Fruit fly (Drosophila melanogaster) whole organism, embryonic: ENCODE measurements around the gene RpS9.

Source experiments
- Adf1 ChIP-seq: fragments of 200-800 bp; sonication (Bioruptor generic); IDR thresholded peaks from 2 replicates; pipeline ENCODE4 v1.3.6; 2022; ENCODE audit warnings: missing biosample characterization, missing genetic modification characterization
- CG10366 ChIP-seq: fragments of 200-800 bp; sonication (Bioruptor generic); IDR thresholded peaks from 2 replicates; pipeline ENCODE4 v1.3.6; 2022; ENCODE audit warnings: missing biosample characterization, missing genetic modification characterization
- CG11560 ChIP-seq: fragments of 200-800 bp; sonication (Bioruptor generic); IDR thresholded peaks from 3 replicates; pipeline ENCODE4 v1.3.6; 2022; ENCODE audit warnings: missing biosample characterization, missing genetic modification characterization
- CG11723 ChIP-seq: fragments of 200-800 bp; sonication (Bioruptor generic); optimal IDR thresholded peaks from 2 replicates; lab custom pipeline; 2017; ENCODE audit warnings: missing biosample characterization, mild to moderate bottlenecking, missing genetic modification characterization
- CG12299 ChIP-seq: fragments of 200-800 bp; sonication (Bioruptor generic); optimal IDR thresholded peaks from 2 replicates; lab custom pipeline; 2018; ENCODE audit warnings: missing biosample characterization, mild to moderate bottlenecking, missing genetic modification characterization
- CG12391 ChIP-seq: fragments of 200-800 bp; sonication (Bioruptor generic); optimal IDR thresholded peaks from 3 replicates; lab custom pipeline; 2018; ENCODE audit warnings: missing biosample characterization, mild to moderate bottlenecking, missing genetic modification characterization, moderate library complexity
- CG13123 ChIP-seq: fragments of 200-800 bp; sonication (Bioruptor generic); optimal IDR thresholded peaks from 2 replicates; lab custom pipeline; 2016; ENCODE audit warnings: missing biosample characterization, missing genetic modification characterization
- CG13894 ChIP-seq: fragments of 200-800 bp; sonication (Bioruptor generic); optimal IDR thresholded peaks from 3 replicates; lab custom pipeline; 2018; ENCODE audit warnings: missing biosample characterization, mild to moderate bottlenecking, missing genetic modification characterization, moderate library complexity
- CG1529 ChIP-seq: fragments of 200-800 bp; sonication (Bioruptor generic); optimal IDR thresholded peaks from 3 replicates; lab custom pipeline; 2018; ENCODE audit warnings: missing biosample characterization, missing genetic modification characterization
- CG18262 ChIP-seq: fragments of 200-800 bp; optimal IDR thresholded peaks from 3 replicates; lab custom pipeline; 2019; ENCODE audit warnings: missing biosample characterization, mild to moderate bottlenecking, missing genetic modification characterization, moderate library complexity
- CG18476 ChIP-seq: fragments of 200-800 bp; sonication (Bioruptor generic); optimal IDR thresholded peaks from 2 replicates; lab custom pipeline; 2016; ENCODE audit warnings: missing biosample characterization, mild to moderate bottlenecking, missing genetic modification characterization
- CG30403 ChIP-seq: fragments of 200-800 bp; sonication (Bioruptor generic); optimal IDR thresholded peaks from 3 replicates; lab custom pipeline; 2016; ENCODE audit warnings: missing biosample characterization, missing genetic modification characterization
- CG31365 ChIP-seq: fragments of 200-800 bp; sonication (Bioruptor generic); optimal IDR thresholded peaks from 2 replicates; lab custom pipeline; 2018; ENCODE audit warnings: missing biosample characterization, mild to moderate bottlenecking, missing genetic modification characterization
- CG8089 ChIP-seq: fragments of 200-800 bp; sonication (Bioruptor generic); optimal IDR thresholded peaks from 3 replicates; lab custom pipeline; 2016; ENCODE audit warnings: missing biosample characterization, missing genetic modification characterization
- CG9437 ChIP-seq: fragments of 200-800 bp; sonication (Bioruptor generic); optimal IDR thresholded peaks from 2 replicates; lab custom pipeline; 2018; ENCODE audit warnings: missing biosample characterization, mild to moderate bottlenecking, missing genetic modification characterization
- CG9727 ChIP-seq: fragments of 200-800 bp; sonication (Bioruptor generic); optimal IDR thresholded peaks from 3 replicates; lab custom pipeline; 2017; ENCODE audit warnings: missing biosample characterization, mild to moderate bottlenecking, missing genetic modification characterization
- Camta ChIP-seq: fragments of 200-800 bp; sonication (Bioruptor generic); optimal IDR thresholded peaks from 2 replicates; lab custom pipeline; 2016; ENCODE audit warnings: missing biosample characterization, missing genetic modification characterization
- CoRest ChIP-seq: fragments of 200-800 bp; sonication (Bioruptor generic); optimal IDR thresholded peaks from 3 replicates; lab custom pipeline; 2018; ENCODE audit warnings: missing biosample characterization, mild to moderate bottlenecking, missing genetic modification characterization, moderate library complexity
- D19A ChIP-seq: fragments of 200-800 bp; optimal IDR thresholded peaks from 3 replicates; lab custom pipeline; 2019; ENCODE audit warnings: missing biosample characterization, mild to moderate bottlenecking, missing genetic modification characterization, moderate library complexity
- D19B ChIP-seq: fragments of 200-800 bp; sonication (Bioruptor generic); optimal IDR thresholded peaks from 2 replicates; lab custom pipeline; 2017; ENCODE audit warnings: missing biosample characterization, mild to moderate bottlenecking, missing genetic modification characterization
- Dip2 ChIP-seq: fragments of 200-800 bp; sonication (Bioruptor generic); IDR thresholded peaks from 2 replicates; pipeline ENCODE4 v1.3.6; 2022; ENCODE audit warnings: missing biosample characterization, missing genetic modification characterization
- Dip3 ChIP-seq: fragments of 200-800 bp; sonication (Bioruptor generic); optimal IDR thresholded peaks from 3 replicates; lab custom pipeline; 2016; ENCODE audit warnings: missing biosample characterization, missing genetic modification characterization
- Dll ChIP-seq: fragments of 200-800 bp; sonication (Bioruptor generic); IDR thresholded peaks from 4 replicates; pipeline ENCODE4 v1.3.6; 2022; ENCODE audit warnings: missing biosample characterization, missing genetic modification characterization; ENCODE audit not compliant: partially characterized antibody
- HHEX ChIP-seq: fragments of 200-800 bp; sonication (Bioruptor generic); optimal IDR thresholded peaks from 3 replicates; lab custom pipeline; 2017; ENCODE audit warnings: missing biosample characterization, mild to moderate bottlenecking, missing genetic modification characterization, missing genetic modification reagents
- Hmr ChIP-seq: fragments of 200-800 bp; sonication (Bioruptor generic); optimal IDR thresholded peaks from 3 replicates; lab custom pipeline; 2017; ENCODE audit warnings: mild to moderate bottlenecking, missing biosample characterization, missing genetic modification reagents, missing genetic modification characterization
- MESR4 ChIP-seq: fragments of 200-800 bp; sonication (Bioruptor generic); optimal IDR thresholded peaks from 2 replicates; lab custom pipeline; 2018; ENCODE audit warnings: missing biosample characterization, mild to moderate bottlenecking, missing genetic modification characterization, moderate library complexity
- Sin3A ChIP-seq: fragments of >200 bp; optimal IDR thresholded peaks from 2 replicates; lab custom pipeline; 2018
- Sox100B ChIP-seq: fragments of 200-800 bp; sonication (Bioruptor generic); optimal IDR thresholded peaks from 3 replicates; lab custom pipeline; 2018; ENCODE audit warnings: missing biosample characterization, mild to moderate bottlenecking, missing genetic modification characterization
- Sox102F ChIP-seq: fragments of 200-800 bp; sonication (Bioruptor generic); optimal IDR thresholded peaks from 2 replicates; lab custom pipeline; 2018; ENCODE audit warnings: missing biosample characterization, mild to moderate bottlenecking, missing genetic modification characterization, moderate library complexity
- ac ChIP-seq: fragments of 200-800 bp; sonication (Bioruptor generic); optimal IDR thresholded peaks from 3 replicates; lab custom pipeline; 2017; ENCODE audit warnings: missing biosample characterization, mild to moderate bottlenecking, missing genetic modification characterization
- bbx ChIP-seq: fragments of 200-800 bp; sonication (Bioruptor generic); IDR thresholded peaks from 2 replicates; pipeline ENCODE4 v1.3.6; 2022; ENCODE audit warnings: missing biosample characterization, missing genetic modification characterization; ENCODE audit not compliant: partially characterized antibody
- chinmo ChIP-seq: fragments of 200-800 bp; sonication (Bioruptor generic); IDR thresholded peaks from 4 replicates; pipeline ENCODE4 v1.3.6; 2022; ENCODE audit warnings: missing biosample characterization, missing genetic modification characterization; ENCODE audit not compliant: partially characterized antibody
- crp ChIP-seq, 2 experiments: fragments of 200-800 bp; sonication (Bioruptor generic); optimal IDR thresholded peaks; 2 replicates in 1 of 2; 3 replicates in 1 of 2; lab custom pipeline; 2017; ENCODE audit warnings: missing biosample characterization in 2 of 2, missing genetic modification characterization in 2 of 2, mild to moderate bottlenecking in 1 of 2, moderate library complexity in 1 of 2
- cwo ChIP-seq: fragments of 200-800 bp; sonication (Bioruptor generic); optimal IDR thresholded peaks from 3 replicates; lab custom pipeline; 2017; ENCODE audit warnings: missing biosample characterization, missing genetic modification characterization, mild to moderate bottlenecking, moderate library complexity, missing genetic modification reagents
- dan ChIP-seq: fragments of 200-800 bp; sonication (Bioruptor generic); IDR thresholded peaks from 2 replicates; pipeline ENCODE4 v1.3.6; 2022; ENCODE audit warnings: missing biosample characterization, missing genetic modification characterization
- gcm2 ChIP-seq: fragments of 200-800 bp; sonication (Bioruptor generic); optimal IDR thresholded peaks from 2 replicates; lab custom pipeline; 2016; ENCODE audit warnings: missing biosample characterization, missing genetic modification characterization
- gro ChIP-seq: fragments of 200-800 bp; sonication (Bioruptor generic); optimal IDR thresholded peaks from 2 replicates; lab custom pipeline; 2016; ENCODE audit warnings: missing biosample characterization, missing genetic modification characterization
- hb ChIP-seq: fragments of 200-800 bp; sonication (Bioruptor generic); IDR thresholded peaks from 3 replicates; pipeline ENCODE4 v1.3.6; 2022; ENCODE audit warnings: missing biosample characterization, missing genetic modification characterization; ENCODE audit not compliant: partially characterized antibody
- her ChIP-seq: fragments of 200-800 bp; sonication (Bioruptor generic); optimal IDR thresholded peaks from 2 replicates; lab custom pipeline; 2016; ENCODE audit warnings: missing biosample characterization, missing genetic modification characterization
- jumu ChIP-seq: fragments of 200-800 bp; sonication (Bioruptor generic); optimal IDR thresholded peaks from 3 replicates; lab custom pipeline; 2016; ENCODE audit warnings: missing biosample characterization, missing genetic modification characterization
- mam ChIP-seq: fragments of 200-800 bp; sonication (Bioruptor generic); optimal IDR thresholded peaks from 3 replicates; lab custom pipeline; 2016; ENCODE audit warnings: missing biosample characterization, missing genetic modification characterization
- odd ChIP-seq: fragments of 200-800 bp; sonication (Bioruptor generic); optimal IDR thresholded peaks from 2 replicates; lab custom pipeline; 2017; ENCODE audit warnings: missing biosample characterization, mild to moderate bottlenecking, missing genetic modification characterization
- pb ChIP-seq: fragments of 200-800 bp; sonication (Bioruptor generic); optimal IDR thresholded peaks from 3 replicates; lab custom pipeline; 2016; ENCODE audit warnings: missing biosample characterization, missing genetic modification characterization
- pita ChIP-seq: fragments of 200-800 bp; sonication (Bioruptor generic); optimal IDR thresholded peaks from 2 replicates; lab custom pipeline; 2017; ENCODE audit warnings: missing biosample characterization, mild to moderate bottlenecking, missing genetic modification characterization
- prd ChIP-seq, 3 experiments: fragments of >200 bp in 2 of 3; fragments of 200-800 bp in 1 of 3; sonication (Bioruptor generic) in 1 of 3; optimal IDR thresholded peaks in 2 of 3; IDR thresholded peaks in 1 of 3; 2 replicates in 2 of 3; 3 replicates in 1 of 3; pipeline versions ENCODE4 v1.3.6 to Lab custom; 2017 to 2022; ENCODE audit warnings: missing biosample characterization in 1 of 3, missing genetic modification characterization in 1 of 3
- run ChIP-seq: fragments of 200-800 bp; sonication (Bioruptor generic); optimal IDR thresholded peaks from 3 replicates; lab custom pipeline; 2018; ENCODE audit warnings: missing biosample characterization, mild to moderate bottlenecking, missing genetic modification characterization
- sug ChIP-seq: fragments of 200-800 bp; optimal IDR thresholded peaks from 2 replicates; lab custom pipeline; 2019; ENCODE audit warnings: missing biosample characterization, mild to moderate bottlenecking, missing genetic modification characterization, moderate library complexity
- tgo ChIP-seq: fragments of 200-800 bp; sonication (Bioruptor generic); IDR thresholded peaks from 3 replicates; pipeline ENCODE4 v1.3.6; 2022; ENCODE audit warnings: missing biosample characterization, missing genetic modification characterization
- tin ChIP-seq: fragments of 200-800 bp; sonication (Bioruptor generic); optimal IDR thresholded peaks from 3 replicates; lab custom pipeline; 2016; ENCODE audit warnings: missing biosample characterization, missing genetic modification characterization
- tio ChIP-seq: fragments of 200-800 bp; sonication (Bioruptor generic); optimal IDR thresholded peaks from 2 replicates; lab custom pipeline; 2017; ENCODE audit warnings: missing biosample characterization, missing genetic modification characterization, inconsistent platforms
- zfh2 ChIP-seq: fragments of 200-800 bp; sonication (Bioruptor generic); optimal IDR thresholded peaks from 2 replicates; lab custom pipeline; 2016; ENCODE audit warnings: missing biosample characterization, missing genetic modification characterization

Gene RpS9

dm6 chr3L:9466595-9466994, 44.7 kb downstream of the RpS9 start (continued):
- peak; percentile 38 for TF ChIP-seq Sox102F
- TF ChIP-seq gro (GFP tag; lab: Kevin White, UChicago), result no peak
- TF ChIP-seq Sin3A (lab: Kevin White, UChicago), result no peak
- TF ChIP-seq CG31365, result no peak
- TF ChIP-seq Hmr (GFP tag; lab: Kevin White, UChicago), result peak; percentile 32
- no peak for TF ChIP-seq Camta (GFP tag; lab: Kevin White, UChicago)
- TF ChIP-seq CG13894 (tag; lab: Kevin White, UChicago), result no peak
- no peak for TF ChIP-seq tin (GFP tag; lab: Kevin White, UChicago)
- no peak for TF ChIP-seq MESR4 (GFP tag; lab: Kevin White, UChicago)
- TF ChIP-seq CG11560 (tag; lab: Robert Waterston, UW), result no peak
- TF ChIP-seq her (GFP tag; lab: Kevin White, UChicago), result no peak
- TF ChIP-seq pb (GFP tag; lab: Kevin White, UChicago), result no peak
- no peak for TF ChIP-seq tgo (GFP tag; lab: Robert Waterston, UW)
- no peak for TF ChIP-seq CG18476 (GFP tag; lab: Kevin White, UChicago)
- TF ChIP-seq Dll (GFP tag; lab: Robert Waterston, UW), result no peak
- no peak for TF ChIP-seq odd (GFP tag; lab: Kevin White, UChicago)
- peak; percentile 16 for TF ChIP-seq sug
- peak; percentile 10 for TF ChIP-seq CG9437 (GFP tag; lab: Kevin White, UChicago)
- peak; percentile 15 for TF ChIP-seq Sox100B (GFP tag; lab: Kevin White, UChicago)
- no peak for TF ChIP-seq Dip2
- no peak for TF ChIP-seq gcm2
- TF ChIP-seq chinmo (GFP tag; lab: Robert Waterston, UW), result no peak
- peak; percentile 40 for TF ChIP-seq CG9727 (GFP tag; lab: Kevin White, UChicago)
- peak; percentile 17 for TF ChIP-seq CoRest (tag; lab: Kevin White, UChicago)
- no peak for TF ChIP-seq CG12299
- peak; percentile 29 for TF ChIP-seq cwo (GFP tag; lab: Kevin White, UChicago)
- TF ChIP-seq D19A (tag; lab: Kevin White, UChicago), result peak; percentile 0
- no peak for TF ChIP-seq Adf1 (GFP tag; lab: Robert Waterston, UW)
- no peak for TF ChIP-seq CG11723 (GFP tag; lab: Kevin White, UChicago)
- TF ChIP-seq run, result no peak
- no peak for TF ChIP-seq hb (GFP tag; lab: Robert Waterston, UW)
- no peak for TF ChIP-seq mam (GFP tag; lab: Kevin White, UChicago)
- TF ChIP-seq tio, result peak; percentile 7
- no peak for TF ChIP-seq D19B (GFP tag; lab: Kevin White, UChicago)
- TF ChIP-seq Dip3 (GFP tag; lab: Kevin White, UChicago), result no peak
- no peak for TF ChIP-seq zfh2
- TF ChIP-seq CG13123 (GFP tag; lab: Kevin White, UChicago), result no peak
- no peak for TF ChIP-seq pita (GFP tag; lab: Kevin White, UChicago)
- TF ChIP-seq dan (GFP tag; lab: Robert Waterston, UW), result no peak
- TF ChIP-seq HHEX (GFP tag; lab: Kevin White, UChicago), result no peak
- peak; percentile 45 for TF ChIP-seq CG30403
- TF ChIP-seq CG8089 (GFP tag; lab: Kevin White, UChicago), result no peak
- TF ChIP-seq CG10366 (GFP tag; lab: Robert Waterston, UW), result no peak
- peak; percentile 28 for TF ChIP-seq CG18262 (tag; lab: Kevin White, UChicago)
- TF ChIP-seq bbx (GFP tag; lab: Robert Waterston, UW), result no peak
- TF ChIP-seq prd (optimal IDR thresholded peaks at IDR 0.05; lab: Kevin White, UChicago), result no peak
- TF ChIP-seq prd (GFP tag; IDR thresholded peaks at IDR 0.05; lab: Robert Waterston, UW), result 0 out of 3 replicates have a peak, but pooled peaks have one; percentile 10
- no peak for TF ChIP-seq crp (GFP tag; optimal IDR thresholded peaks at IDR 0.05; lab: Kevin White, UChicago)
- TF ChIP-seq ac (GFP tag; lab: Kevin White, UChicago), result no peak
- TF ChIP-seq jumu (GFP tag; lab: Kevin White, UChicago), result no peak
- TF ChIP-seq CG1529 (GFP tag; lab: Kevin White, UChicago), result no peak
- TF ChIP-seq CG12391, result peak; percentile 56
